Fruit fly (Drosophila melanogaster) S2 (cell line): ENCODE results near the gene PIG-K.

Source experiments
- CG8478 ChIP-seq: fragments of >200 bp; optimal IDR thresholded peaks from 2 replicates; lab custom pipeline; 2018
- CTCF ChIP-seq, 2 experiments: fragments of >200 bp; optimal IDR thresholded peaks; 2 replicates each; lab custom pipeline; 2018

DNA sequence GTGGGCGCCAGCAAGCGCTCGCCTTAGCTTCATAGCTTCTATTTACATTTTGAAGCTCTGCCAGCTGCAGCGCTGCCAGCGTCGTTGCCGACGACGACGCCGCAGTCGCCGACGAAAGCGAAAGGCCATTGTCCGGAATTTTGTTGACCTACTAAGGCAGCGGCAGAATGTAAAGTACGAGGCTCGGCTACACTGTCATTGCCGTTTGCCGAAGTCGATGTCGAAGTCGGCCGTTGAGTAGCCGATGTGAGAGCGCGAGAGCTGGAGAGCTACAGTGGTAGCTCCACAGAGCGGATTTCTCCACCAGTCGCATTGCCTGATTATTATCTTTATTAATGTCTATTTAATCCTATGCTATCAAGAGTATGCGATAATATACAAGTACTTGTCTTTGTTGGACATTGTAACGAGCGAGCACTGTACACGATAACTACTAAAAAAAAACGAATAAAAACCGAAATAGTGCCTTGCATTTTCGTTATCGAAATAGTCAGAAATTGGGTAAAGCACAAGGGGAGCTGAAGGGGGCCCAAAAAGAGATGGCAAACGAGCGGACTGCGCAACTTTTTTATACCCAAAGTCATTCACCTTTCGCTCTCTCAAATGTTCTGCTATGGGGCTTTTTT, 45.5 kb downstream of the PIG-K start:
- TF ChIP-seq CG8478 (lab: Kevin White, UChicago) (no peak), CTCF (optimal IDR thresholded peaks at IDR 0.05; lab: Kevin White, UChicago) (no peak)
